Worm (Caenorhabditis elegans): Measurements from ENCODE around the gene F53H4.6.

F53H4.6 gene

DNA sequence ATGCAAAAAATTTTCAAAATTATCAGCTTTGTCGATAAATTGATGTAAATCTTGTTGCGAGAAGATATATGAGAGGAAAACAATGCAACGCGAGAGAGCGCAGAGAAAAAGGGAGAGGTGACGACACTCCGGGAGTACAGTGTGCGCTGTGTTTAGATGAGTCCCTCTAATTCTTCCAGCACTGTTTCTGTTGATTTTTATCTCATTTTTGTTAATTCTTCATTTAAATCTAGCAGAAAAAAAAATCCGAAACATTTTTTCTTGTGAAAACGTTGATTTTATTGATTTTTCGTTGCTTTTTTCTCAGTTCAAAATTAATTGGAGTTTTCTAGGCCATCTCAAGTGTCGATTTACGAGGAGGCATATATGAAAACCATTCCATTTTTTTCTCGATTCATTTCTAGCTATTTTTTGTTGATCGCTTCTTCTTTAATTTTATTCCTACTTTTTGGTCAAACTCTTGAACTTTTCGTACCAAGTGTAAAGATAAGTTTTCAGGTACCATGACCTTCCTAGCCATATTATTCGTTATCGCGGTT, 10.9 kb downstream of the F53H4.6 start, which contains the start of gene acl-1 (continued):
- TF ChIP-seq skn-1 (tag; optimal IDR thresholded peaks at IDR 0.05): no peak
- peak; percentile 53 for TF ChIP-seq lin-38 (GFP tag; IDR thresholded peaks at IDR 0.05)
- no peak for TF ChIP-seq Y5F2A.4 (GFP tag; optimal IDR thresholded peaks at IDR 0.05)
- peak in 1 of 2 experiments; percentile 43 for TF ChIP-seq unc-62 (GFP tag; optimal IDR thresholded peaks at IDR 0.05 in 1 of 2)
- TF ChIP-seq unc-62 (tag; optimal IDR thresholded peaks at IDR 0.05): no peak
- TF ChIP-seq lir-3 (tag; optimal IDR thresholded peaks at IDR 0.05): no peak
- TF ChIP-seq unc-39 (tag; optimal IDR thresholded peaks at IDR 0.05): no peak
- no peak for TF ChIP-seq egl-27 (tag; optimal IDR thresholded peaks at IDR 0.05)
- TF ChIP-seq daf-16 (GFP tag; optimal IDR thresholded peaks at IDR 0.05): peak in 1 of 2 experiments; percentile 29
- no peak for TF ChIP-seq daf-16 (tag; optimal IDR thresholded peaks at IDR 0.05)
- no peak for TF ChIP-seq daf-8 (GFP tag; IDR thresholded peaks at IDR 0.05)
- no peak for TF ChIP-seq nhr-111 (GFP tag; optimal IDR thresholded peaks at IDR 0.05)
- peak; percentile 85 for TF ChIP-seq mes-2 (tag; optimal IDR thresholded peaks at IDR 0.05; ENCODE audit: poor library complexity, severe bottlenecking)
- peak; percentile 47; the same call in 1 of the 2 replicates for TF ChIP-seq T26A8.4 (GFP tag; IDR thresholded peaks at IDR 0.05)
- no peak for TF ChIP-seq nhr-41 (GFP tag; IDR thresholded peaks at IDR 0.05)
- no peak for TF ChIP-seq gei-8 (GFP tag; optimal IDR thresholded peaks at IDR 0.05)
- TF ChIP-seq spr-3 (GFP tag; optimal IDR thresholded peaks at IDR 0.05): peak; percentile 43
- peak; percentile 47 for TF ChIP-seq lin-15B (tag; optimal IDR thresholded peaks at IDR 0.05)
- TF ChIP-seq F37D6.2 (tag; optimal IDR thresholded peaks at IDR 0.05): peak; percentile 76
- no peak for TF ChIP-seq F10B5.3 (tag; optimal IDR thresholded peaks at IDR 0.05)
- TF ChIP-seq dmd-8 (GFP tag; IDR thresholded peaks at IDR 0.05): no peak
- TF ChIP-seq tra-1 (GFP tag; IDR thresholded peaks at IDR 0.05): no peak
- no peak for TF ChIP-seq lin-29 (GFP tag; IDR thresholded peaks at IDR 0.05)

DNA sequence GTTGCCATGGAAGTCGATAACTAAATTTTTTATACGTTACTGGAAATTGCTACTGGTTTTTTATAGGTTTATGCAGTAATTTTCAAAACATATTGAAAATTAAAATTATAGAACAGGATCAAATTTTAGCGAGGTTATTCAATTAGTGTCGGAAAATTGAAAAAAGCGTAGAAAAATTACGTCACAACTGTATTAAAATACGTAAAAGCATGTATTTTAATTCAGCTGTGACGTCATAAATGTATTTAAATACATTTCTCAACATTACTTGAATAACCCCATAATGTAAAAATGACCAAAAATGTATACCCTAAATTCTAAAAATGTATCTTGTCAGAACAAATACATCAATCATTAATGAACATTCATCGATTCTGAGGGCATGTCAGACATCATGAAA, 11.5 kb downstream of the F53H4.6 start:
- no peak for TF ChIP-seq ZK337.2 (GFP tag; IDR thresholded peaks at IDR 0.05)

DNA sequence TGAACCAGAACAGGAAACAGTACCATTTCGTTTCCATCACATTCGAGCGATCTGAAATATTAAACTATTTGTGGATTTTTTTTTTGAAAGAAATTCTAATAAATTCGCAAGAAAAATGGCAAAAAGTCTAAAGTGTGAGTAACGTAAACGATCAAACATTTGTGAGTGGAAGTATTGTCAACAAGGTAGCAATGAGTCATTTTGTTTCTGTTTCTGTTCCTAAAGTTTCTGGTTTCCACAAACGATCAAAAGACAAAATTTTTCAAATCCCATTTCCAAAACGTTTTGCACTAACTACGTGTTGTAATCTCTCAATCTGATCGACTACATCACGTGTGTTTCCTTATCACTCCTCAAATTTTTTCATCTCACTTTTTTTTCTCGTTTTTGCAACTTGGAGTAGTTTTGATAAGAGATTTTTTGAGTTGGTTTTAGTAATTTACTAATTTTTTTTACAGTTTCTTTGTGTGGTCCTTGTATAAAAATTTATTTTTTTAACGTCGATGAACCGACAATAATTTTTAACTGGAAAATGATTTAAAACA, 12.8 kb downstream of the F53H4.6 start, which contains the start of gene F59F4.3:
Gene F59F4.3 (minus strand): TSS at position 51 of the 545 bp plus-strand sequence.
- no peak for TF ChIP-seq daf-16 (GFP tag; optimal IDR thresholded peaks at IDR 0.05)
- TF ChIP-seq daf-16 (tag; optimal IDR thresholded peaks at IDR 0.05): peak; percentile 19
- TF ChIP-seq ceh-82 (tag; optimal IDR thresholded peaks at IDR 0.05): no peak
- peak; percentile 64 for TF ChIP-seq nhr-28 (tag; optimal IDR thresholded peaks at IDR 0.05)
- no peak for TF ChIP-seq zip-11 (GFP tag; IDR thresholded peaks at IDR 0.05)
- peak in 1 of 2 experiments; percentile 22 for TF ChIP-seq mdl-1 (tag; optimal IDR thresholded peaks at IDR 0.05)
- TF ChIP-seq dmd-6 (GFP tag; IDR thresholded peaks at IDR 0.05): peak; percentile 40
- no peak for TF ChIP-seq lin-1 (GFP tag; IDR thresholded peaks at IDR 0.05)
- TF ChIP-seq dmd-9 (GFP tag; IDR thresholded peaks at IDR 0.05): no peak
- TF ChIP-seq hlh-30 (tag; optimal IDR thresholded peaks at IDR 0.05; ENCODE audit: insufficient read depth): peak; percentile 9
- TF ChIP-seq lin-39 (tag; optimal IDR thresholded peaks at IDR 0.05): no peak
- peak; percentile 68 for TF ChIP-seq dve-1 (tag; optimal IDR thresholded peaks at IDR 0.05; ENCODE audit: insufficient read depth)
- TF ChIP-seq hlh-11 (tag; optimal IDR thresholded peaks at IDR 0.05): peak; percentile 3

DNA sequence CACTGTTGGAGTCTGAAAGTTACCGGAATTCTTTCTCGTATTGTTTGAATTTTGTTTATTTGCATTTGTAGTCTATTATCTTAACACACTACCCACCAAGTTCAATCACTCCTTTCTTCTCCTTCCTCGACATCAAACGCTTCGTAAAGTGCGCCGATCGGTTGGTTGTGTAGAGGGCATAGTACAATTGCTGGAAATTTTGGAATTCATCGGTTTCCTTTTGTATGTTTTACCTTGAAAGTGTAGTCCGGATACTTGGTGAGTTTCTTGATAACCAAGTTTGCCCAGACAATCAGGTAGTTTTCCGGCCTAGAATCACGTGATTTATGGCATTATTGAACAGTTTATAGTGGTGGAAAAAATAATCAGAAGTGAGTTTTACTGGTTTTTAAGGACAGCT, 13.9 kb downstream of the F53H4.6 start:
- TF ChIP-seq Y48G9A.11 (GFP tag; IDR thresholded peaks at IDR 0.05): no peak
- no peak for TF ChIP-seq mxl-2 (GFP tag; conservative IDR thresholded peaks at IDR 0.05)
- TF ChIP-seq daf-16 (GFP tag; optimal IDR thresholded peaks at IDR 0.05): no peak
- peak; percentile 17 for TF ChIP-seq daf-16 (tag; optimal IDR thresholded peaks at IDR 0.05)
- TF ChIP-seq dmd-6 (GFP tag; IDR thresholded peaks at IDR 0.05): peak; percentile 21; the same call in 1 of the 2 replicates
- no peak for TF ChIP-seq fkh-10 (GFP tag; optimal IDR thresholded peaks at IDR 0.05)
- TF ChIP-seq sdz-12 (GFP tag; optimal IDR thresholded peaks at IDR 0.05): no peak
- TF ChIP-seq dve-1 (tag; optimal IDR thresholded peaks at IDR 0.05; ENCODE audit: insufficient read depth): peak; percentile 27
- TF ChIP-seq ceh-28 (tag; optimal IDR thresholded peaks at IDR 0.05): no peak
- no peak for TF ChIP-seq lim-7 (GFP tag; IDR thresholded peaks at IDR 0.05)
- TF ChIP-seq nhr-11 (tag; optimal IDR thresholded peaks at IDR 0.05): no peak
- TF ChIP-seq nhr-28 (tag; optimal IDR thresholded peaks at IDR 0.05): peak; percentile 68
- TF ChIP-seq F26F4.8 (GFP tag; conservative IDR thresholded peaks at IDR 0.05): no peak
- peak; percentile 4 for TF ChIP-seq hlh-11 (tag; optimal IDR thresholded peaks at IDR 0.05)
- no peak for TF ChIP-seq zag-1 (tag; optimal IDR thresholded peaks at IDR 0.05)
- no peak for TF ChIP-seq unc-62 (GFP tag; optimal IDR thresholded peaks at IDR 0.05 in 1 of 2)
- TF ChIP-seq unc-62 (tag; optimal IDR thresholded peaks at IDR 0.05): no peak
- no peak for TF ChIP-seq zip-2 (tag; optimal IDR thresholded peaks at IDR 0.05)
- no peak for TF ChIP-seq daf-19 (GFP tag; conservative IDR thresholded peaks at IDR 0.05)
- TF ChIP-seq hlh-30 (tag; optimal IDR thresholded peaks at IDR 0.05; ENCODE audit: insufficient read depth): no peak
